Worm (Caenorhabditis elegans) whole organism, L4 larva: ENCODE results near the gene txbp-3.
A peak's percentile ranks its signal among the peaks of the same experiment; 100 is the strongest.

Experiments
- F10B5.3 ChIP-seq: sonication (generic microtip); optimal IDR thresholded peaks from 2 replicates; lab custom pipeline; 2016; ENCODE audit warnings: mild to moderate bottlenecking, missing genetic modification characterization, missing compliant biosample characterization
- F37D6.2 ChIP-seq: sonication (generic microtip); optimal IDR thresholded peaks from 2 replicates; lab custom pipeline; 2016; ENCODE audit warnings: mild to moderate bottlenecking, missing genetic modification characterization, missing compliant biosample characterization
- T20F7.1 ChIP-seq: fragments of 200-800 bp; sonication (Bioruptor generic); optimal IDR thresholded peaks from 2 replicates; lab custom pipeline; 2018; ENCODE audit warnings: mild to moderate bottlenecking, missing genetic modification characterization, missing compliant biosample characterization
- Y48G9A.11 ChIP-seq: fragments of 200-800 bp; sonication (Bioruptor generic); IDR thresholded peaks from 2 replicates; pipeline ENCODE4 v1.3.6; 2022; ENCODE audit warnings: missing genetic modification reagents, missing genetic modification characterization, missing compliant biosample characterization
- ZK337.2 ChIP-seq: fragments of 200-800 bp; sonication (Bioruptor generic); IDR thresholded peaks from 2 replicates; pipeline ENCODE4 v1.3.6; 2022; ENCODE audit warnings: missing genetic modification reagents, missing genetic modification characterization, missing compliant biosample characterization
- ZK546.5 ChIP-seq, 2 experiments: sonication (generic microtip); optimal IDR thresholded peaks; 2 replicates each; lab custom pipeline; 2017; ENCODE audit warnings: missing biosample characterization in 2 of 2, missing genetic modification characterization in 2 of 2
- attf-4 ChIP-seq: sonication (generic microtip); optimal IDR thresholded peaks from 3 replicates; lab custom pipeline; 2017; ENCODE audit warnings: missing biosample characterization, missing genetic modification characterization
- ceh-20 ChIP-seq: fragments of 200-800 bp; sonication (Bioruptor generic); IDR thresholded peaks from 2 replicates; pipeline ENCODE4 v1.3.6; 2022; ENCODE audit warnings: missing genetic modification reagents, missing genetic modification characterization, missing compliant biosample characterization
- ceh-28 ChIP-seq: fragments of 150-350 bp; optimal IDR thresholded peaks from 2 replicates; lab custom pipeline; 2014; ENCODE audit warnings: missing biosample characterization, missing genetic modification reagents, missing genetic modification characterization
- ceh-32 ChIP-seq: sonication (generic microtip); optimal IDR thresholded peaks from 2 replicates; lab custom pipeline; 2016; ENCODE audit warnings: mild to moderate bottlenecking, missing genetic modification characterization, missing compliant biosample characterization; ENCODE audit not compliant: poor library complexity
- ceh-44 ChIP-seq: fragments of 200-800 bp; sonication (Bioruptor generic); IDR thresholded peaks from 2 replicates; pipeline ENCODE4 v1.3.6; 2022; ENCODE audit warnings: missing genetic modification reagents, missing genetic modification characterization, missing compliant biosample characterization
- ceh-62 ChIP-seq: sonication (generic microtip); optimal IDR thresholded peaks from 2 replicates; lab custom pipeline; 2017; ENCODE audit warnings: missing biosample characterization, missing genetic modification characterization
- ctbp-1 ChIP-seq: fragments of 200-800 bp; sonication (Bioruptor generic); IDR thresholded peaks from 2 replicates; pipeline ENCODE4 v1.3.6; 2022; ENCODE audit warnings: missing genetic modification reagents, missing genetic modification characterization, missing compliant biosample characterization
- daf-19 ChIP-seq: fragments of 200-800 bp; sonication (Bioruptor generic); conservative IDR thresholded peaks from 2 replicates; pipeline ENCODE4 v1.3.6; 2022; ENCODE audit warnings: missing genetic modification characterization, missing compliant biosample characterization
- daf-8 ChIP-seq: fragments of 200-800 bp; sonication (Bioruptor generic); IDR thresholded peaks from 2 replicates; pipeline ENCODE4 v1.3.6; 2022; ENCODE audit warnings: missing genetic modification characterization, missing compliant biosample characterization
- dmd-6 ChIP-seq: fragments of 200-800 bp; sonication (Bioruptor generic); IDR thresholded peaks from 2 replicates; pipeline ENCODE4 v1.3.6; 2022; ENCODE audit warnings: missing genetic modification reagents, missing genetic modification characterization, missing compliant biosample characterization
- dmd-8 ChIP-seq: fragments of 200-800 bp; sonication (Bioruptor generic); IDR thresholded peaks from 2 replicates; pipeline ENCODE4 v1.3.6; 2022; ENCODE audit warnings: missing genetic modification characterization, missing compliant biosample characterization
- dmd-9 ChIP-seq: fragments of 200-800 bp; sonication (Bioruptor generic); IDR thresholded peaks from 2 replicates; pipeline ENCODE4 v1.3.6; 2022; ENCODE audit warnings: missing genetic modification reagents, missing genetic modification characterization, missing compliant biosample characterization
- dpl-1 ChIP-seq: fragments of 150-350 bp; optimal IDR thresholded peaks from 2 replicates; lab custom pipeline; 2014; ENCODE audit warnings: missing biosample characterization, missing genetic modification reagents, missing genetic modification characterization
- duxl-1 ChIP-seq: sonication (generic microtip); optimal IDR thresholded peaks from 2 replicates; lab custom pipeline; 2016; ENCODE audit warnings: mild to moderate bottlenecking, missing genetic modification characterization, moderate library complexity, missing compliant biosample characterization; ENCODE audit not compliant: poor library complexity
- fkh-10 ChIP-seq: fragments of 150-350 bp; optimal IDR thresholded peaks from 2 replicates; lab custom pipeline; 2014; ENCODE audit warnings: missing biosample characterization, missing genetic modification reagents, missing genetic modification characterization
- fos-1 ChIP-seq: fragments of 150-350 bp; optimal IDR thresholded peaks from 2 replicates; lab custom pipeline; 2014; ENCODE audit warnings: missing biosample characterization, missing genetic modification characterization
- hif-1 ChIP-seq, 2 experiments: sonication (generic microtip); optimal IDR thresholded peaks; 2 replicates each; lab custom pipeline; 2016 to 2017; ENCODE audit warnings: missing compliant biosample characterization in 2 of 2, missing genetic modification characterization in 2 of 2, missing genetic modification reagents in 2 of 2, missing genotype in 2 of 2, mild to moderate bottlenecking in 1 of 2
- jun-1 ChIP-seq: fragments of 150-350 bp; optimal IDR thresholded peaks from 2 replicates; lab custom pipeline; 2014; ENCODE audit warnings: missing biosample characterization, missing genetic modification reagents, missing genetic modification characterization
- lin-1 ChIP-seq: fragments of 200-800 bp; sonication (Bioruptor generic); IDR thresholded peaks from 2 replicates; pipeline ENCODE4 v1.3.6; 2022; ENCODE audit warnings: missing genetic modification reagents, missing genetic modification characterization, missing compliant biosample characterization
- lin-13 ChIP-seq: fragments of 150-350 bp; optimal IDR thresholded peaks from 2 replicates; lab custom pipeline; 2014; ENCODE audit warnings: missing biosample characterization, missing genetic modification reagents, missing genetic modification characterization
- lin-15B ChIP-seq: fragments of 150-350 bp; sonication (generic microtip); optimal IDR thresholded peaks from 3 replicates; lab custom pipeline; 2014; ENCODE audit warnings: missing biosample characterization, missing genetic modification characterization
- lin-39 ChIP-seq: fragments of 150-350 bp; optimal IDR thresholded peaks from 2 replicates; lab custom pipeline; 2014; ENCODE audit warnings: missing biosample characterization, missing genetic modification reagents, missing genetic modification characterization
- lir-3 ChIP-seq: sonication (generic microtip); optimal IDR thresholded peaks from 2 replicates; lab custom pipeline; 2016; ENCODE audit warnings: mild to moderate bottlenecking, missing genetic modification characterization, missing compliant biosample characterization
- mdt-29 ChIP-seq: fragments of 200-800 bp; sonication (Bioruptor generic); IDR thresholded peaks from 2 replicates; pipeline ENCODE4 v1.3.6; 2022; ENCODE audit warnings: missing genetic modification reagents, missing genetic modification characterization, missing compliant biosample characterization
- mes-2 ChIP-seq: sonication (generic microtip); optimal IDR thresholded peaks from 2 replicates; lab custom pipeline; 2016; ENCODE audit warnings: missing genotype, mild to moderate bottlenecking, missing genetic modification characterization, missing compliant biosample characterization; ENCODE audit not compliant: poor library complexity, severe bottlenecking
- nhr-111 ChIP-seq: fragments of 200-800 bp; sonication (Bioruptor generic); optimal IDR thresholded peaks from 2 replicates; lab custom pipeline; 2018; ENCODE audit warnings: mild to moderate bottlenecking, missing genetic modification characterization, missing compliant biosample characterization
- nhr-48 ChIP-seq: sonication (generic microtip); optimal IDR thresholded peaks from 2 replicates; lab custom pipeline; 2016; ENCODE audit warnings: mild to moderate bottlenecking, missing genetic modification characterization, missing compliant biosample characterization
- nhr-6 ChIP-seq: fragments of 150-350 bp; optimal IDR thresholded peaks from 2 replicates; lab custom pipeline; 2014; ENCODE audit warnings: missing biosample characterization, missing genetic modification characterization
- rbr-2 ChIP-seq: sonication (generic microtip); optimal IDR thresholded peaks from 2 replicates; lab custom pipeline; 2016; ENCODE audit warnings: missing genotype, missing genetic modification characterization, missing compliant biosample characterization
- sdz-12 ChIP-seq: fragments of 200-800 bp; sonication (Bioruptor generic); optimal IDR thresholded peaks from 2 replicates; lab custom pipeline; 2018; ENCODE audit warnings: mild to moderate bottlenecking, missing genetic modification characterization, missing compliant biosample characterization
- spr-1 ChIP-seq: sonication (generic microtip); optimal IDR thresholded peaks from 2 replicates; lab custom pipeline; 2016; ENCODE audit warnings: mild to moderate bottlenecking, missing genetic modification characterization, missing compliant biosample characterization
- spr-3 ChIP-seq: fragments of 200-800 bp; sonication (Bioruptor generic); optimal IDR thresholded peaks from 2 replicates; lab custom pipeline; 2018; ENCODE audit warnings: mild to moderate bottlenecking, missing genetic modification characterization, missing compliant biosample characterization
- tag-97 ChIP-seq: fragments of 200-800 bp; sonication (Bioruptor generic); IDR thresholded peaks from 2 replicates; pipeline ENCODE4 v1.3.6; 2022; ENCODE audit warnings: missing genetic modification characterization, missing compliant biosample characterization
- unc-130 ChIP-seq: sonication (generic microtip); optimal IDR thresholded peaks from 2 replicates; lab custom pipeline; 2016; ENCODE audit warnings: missing genetic modification reagents, missing genetic modification characterization, missing compliant biosample characterization
- unc-39 ChIP-seq: sonication (generic microtip); optimal IDR thresholded peaks from 2 replicates; lab custom pipeline; 2017; ENCODE audit warnings: missing biosample characterization, missing genetic modification characterization
- vab-7 ChIP-seq: fragments of 200-800 bp; sonication (Bioruptor generic); IDR thresholded peaks from 2 replicates; pipeline ENCODE4 v1.3.6; 2022; ENCODE audit warnings: missing genetic modification reagents, missing genetic modification characterization, missing compliant biosample characterization
- zfp-3 ChIP-seq: fragments of 200-800 bp; sonication (Bioruptor generic); conservative IDR thresholded peaks from 2 replicates; pipeline ENCODE4 v1.3.6; 2022; ENCODE audit warnings: missing genetic modification reagents, missing genetic modification characterization, missing compliant biosample characterization
- zip-11 ChIP-seq: fragments of 200-800 bp; sonication (Bioruptor generic); IDR thresholded peaks from 2 replicates; pipeline ENCODE4 v1.3.6; 2022; ENCODE audit warnings: missing genetic modification characterization, missing compliant biosample characterization
- ztf-11 ChIP-seq: fragments of 150-350 bp; optimal IDR thresholded peaks from 2 replicates; lab custom pipeline; 2014; ENCODE audit warnings: missing biosample characterization, missing genetic modification characterization
- ztf-7 ChIP-seq: fragments of 150-350 bp; optimal IDR thresholded peaks from 2 replicates; lab custom pipeline; 2014; ENCODE audit warnings: missing biosample characterization, missing genetic modification characterization

txbp-3 gene

DNA sequence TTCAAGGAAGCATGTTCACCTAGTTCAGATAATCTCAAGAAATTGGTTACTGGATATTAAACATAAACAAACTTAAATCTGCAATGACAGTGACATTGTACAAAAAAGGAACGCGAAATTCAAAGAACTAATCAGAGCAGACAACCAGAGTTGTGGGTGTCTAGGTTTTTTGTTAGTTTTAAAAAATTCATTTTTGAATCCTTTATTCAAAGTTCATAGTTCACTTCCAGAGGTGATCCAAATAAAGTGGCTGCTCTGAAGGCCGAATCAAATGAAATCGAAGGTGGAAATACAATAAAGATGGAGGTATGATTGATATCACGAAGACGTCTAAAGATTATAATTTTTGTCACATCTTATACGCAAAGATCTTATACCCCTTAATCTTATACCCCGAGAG lies 27.1 kb upstream of the txbp-3 start, which contains the start of gene ttbk-6:
Gene ttbk-6, plus strand, starts transcription at position 301 of the 400 bp plus-strand sequence.
- TF ChIP-seq fos-1 (tag; lab: Kevin White, UChicago), result no peak
- TF ChIP-seq lin-15B, result no peak
- TF ChIP-seq dmd-6 (GFP tag; lab: Robert Waterston, UW), result no peak
- TF ChIP-seq dmd-8 (GFP tag; lab: Robert Waterston, UW), result no peak
- TF ChIP-seq sdz-12, result no peak
- TF ChIP-seq lir-3 (tag; lab: Kevin White, UChicago), result no peak
- no peak for TF ChIP-seq nhr-111 (GFP tag; lab: Kevin White, UChicago)
- no peak for TF ChIP-seq ztf-11 (tag; lab: Kevin White, UChicago)
- no peak for TF ChIP-seq ZK546.5 (tag; optimal IDR thresholded peaks at IDR 0.05; lab: Kevin White, UChicago)
- no peak for TF ChIP-seq ceh-20
- no peak for TF ChIP-seq jun-1 (tag; lab: Kevin White, UChicago)
- TF ChIP-seq daf-8, result no peak
- no peak for TF ChIP-seq ceh-62 (tag; lab: Kevin White, UChicago)

ce11 chrIII:5071509-5071908 lies 24.2 kb upstream of the txbp-3 start, which contains the start of gene C45G9.12:
Gene C45G9.12 (minus strand): TSS chrIII:5071609.
- TF ChIP-seq mdt-29 (GFP tag; lab: Robert Waterston, UW) (no peak), lin-39 (tag; lab: Kevin White, UChicago) (no peak), T20F7.1 (no peak), fkh-10 (GFP tag; lab: Kevin White, UChicago) (no peak), lin-1 (GFP tag; lab: Robert Waterston, UW) (no peak), fos-1 (tag; lab: Kevin White, UChicago) (no peak), tag-97 (GFP tag; lab: Robert Waterston, UW) (no peak), F10B5.3 (tag; lab: Kevin White, UChicago) (no peak), spr-3 (GFP tag; lab: Kevin White, UChicago) (no peak), vab-7 (GFP tag; lab: Robert Waterston, UW) (no peak), nhr-48 (tag; lab: Kevin White, UChicago) (no peak)

DNA sequence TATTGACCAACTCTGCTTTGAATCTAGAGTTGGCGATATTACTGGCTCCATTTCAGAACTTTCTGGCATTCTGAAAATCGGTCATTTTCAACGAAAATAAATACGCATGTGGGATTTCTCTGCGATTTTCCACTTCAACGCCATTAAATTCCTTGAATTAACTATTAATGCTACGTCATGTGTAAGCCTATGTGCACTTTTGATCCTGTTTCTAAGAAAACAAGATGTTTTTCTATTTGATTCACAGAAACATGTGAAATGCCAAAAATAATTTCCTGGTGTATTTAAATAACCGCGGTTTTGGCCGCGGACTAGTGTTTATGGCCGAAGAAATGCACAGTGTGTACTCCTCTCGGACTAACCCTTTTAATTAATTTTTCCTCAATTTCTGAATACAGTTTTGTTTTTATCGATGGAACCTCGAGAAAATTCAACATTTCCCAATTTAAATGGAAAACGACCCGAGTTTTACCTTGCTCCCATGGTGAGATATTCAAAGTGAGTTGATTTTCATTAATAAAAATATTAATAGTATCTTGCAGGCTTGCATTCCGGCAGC lies 21.5 kb upstream of the txbp-3 start, which contains the start of the genes C45G9.11 and C45G9.2:
Gene C45G9.11, minus strand, starts transcription at position 51 of the 559 bp plus-strand sequence.
Gene C45G9.2, plus strand, starts transcription at position 392 of the 559 bp plus-strand sequence.
- no peak for TF ChIP-seq zip-11
- peak; percentile 52 for TF ChIP-seq Y48G9A.11 (GFP tag; lab: Robert Waterston, UW)
- TF ChIP-seq hif-1 (tag; optimal IDR thresholded peaks at IDR 0.05; lab: Kevin White, UChicago), result peak in 1 of 2 experiments; percentile 84
- no peak for TF ChIP-seq daf-19 (GFP tag; lab: Robert Waterston, UW)
- peak; percentile 46 for TF ChIP-seq nhr-6 (tag; lab: Kevin White, UChicago)
- peak; percentile 18 for TF ChIP-seq lin-13 (GFP tag; lab: Kevin White, UChicago)
- peak; percentile 89 for TF ChIP-seq ZK337.2
- peak; percentile 70; the same call in 1 of the 2 replicates for TF ChIP-seq ceh-44 (GFP tag; lab: Robert Waterston, UW)
- TF ChIP-seq dpl-1 (GFP tag; lab: Kevin White, UChicago), result peak; percentile 94
- no peak for TF ChIP-seq ceh-20
- no peak for TF ChIP-seq unc-39 (tag; lab: Kevin White, UChicago)
- peak; percentile 54; the same call in 1 of the 2 replicates for TF ChIP-seq dmd-6 (GFP tag; lab: Robert Waterston, UW)
- TF ChIP-seq zfp-3 (GFP tag; lab: Robert Waterston, UW), result 0 out of 2 replicates have a peak, but pooled peaks have one; percentile 13
- peak; percentile 84 for TF ChIP-seq dmd-9 (GFP tag; lab: Robert Waterston, UW)
- peak; percentile 49 for TF ChIP-seq rbr-2
- TF ChIP-seq mes-2 (tag; lab: Kevin White, UChicago), result peak; percentile 99
- TF ChIP-seq unc-130 (GFP tag; lab: Kevin White, UChicago), result peak; percentile 78
- TF ChIP-seq attf-4 (tag; lab: Kevin White, UChicago), result no peak
- TF ChIP-seq T20F7.1, result peak; percentile 44
- TF ChIP-seq duxl-1 (tag; lab: Kevin White, UChicago), result peak; percentile 35
- no peak for TF ChIP-seq ceh-32 (tag; lab: Kevin White, UChicago)
- TF ChIP-seq ZK546.5 (tag; optimal IDR thresholded peaks at IDR 0.05; lab: Kevin White, UChicago), result no peak
- no peak for TF ChIP-seq lin-39 (tag; lab: Kevin White, UChicago)
- no peak for TF ChIP-seq spr-1
- no peak for TF ChIP-seq ceh-28
- 0 out of 2 replicates have a peak, but pooled peaks have one; percentile 12 for TF ChIP-seq ctbp-1 (GFP tag; lab: Robert Waterston, UW)
- TF ChIP-seq F37D6.2, result peak; percentile 41
- peak; percentile 24 for TF ChIP-seq ztf-7
